Fruit fly (Drosophila melanogaster) whole organism, wandering third instar larva: Measurements from ENCODE around the gene CG31798.

Experiments
- Abd-B ChIP-seq: fragments of >200 bp; optimal IDR thresholded peaks from 2 replicates; lab custom pipeline; 2017; ENCODE audit warnings: missing biosample characterization, missing genetic modification characterization
- Dfd ChIP-seq: fragments of >200 bp; optimal IDR thresholded peaks from 2 replicates; lab custom pipeline; 2017; ENCODE audit warnings: missing biosample characterization, missing genetic modification characterization
- GATAd ChIP-seq: sonication (Bioruptor generic); optimal IDR thresholded peaks from 2 replicates; lab custom pipeline; 2016; ENCODE audit warnings: missing biosample characterization, missing genetic modification characterization
- HLH106 ChIP-seq: fragments of 200-800 bp; optimal IDR thresholded peaks from 3 replicates; lab custom pipeline; 2019; ENCODE audit warnings: missing biosample characterization, mild to moderate bottlenecking, missing genetic modification characterization, moderate library complexity
- Jra ChIP-seq: sonication (Bioruptor generic); optimal IDR thresholded peaks from 2 replicates; lab custom pipeline; 2016; ENCODE audit warnings: missing biosample characterization, missing genetic modification characterization
- N ChIP-seq: fragments of >200 bp; optimal IDR thresholded peaks from 2 replicates; lab custom pipeline; 2018; ENCODE audit warnings: missing biosample characterization, missing external identifiers, missing genetic modification characterization
- OdsH ChIP-seq: fragments of 200-800 bp; sonication (Bioruptor generic); optimal IDR thresholded peaks from 2 replicates; lab custom pipeline; 2016; ENCODE audit warnings: missing biosample characterization, mild to moderate bottlenecking, missing genetic modification characterization
- Rel ChIP-seq, 2 experiments: fragments of 200-800 bp; sonication (Bioruptor generic) in 1 of 2; optimal IDR thresholded peaks; 2 replicates in 1 of 2; 3 replicates in 1 of 2; lab custom pipeline; 2016 to 2019; ENCODE audit warnings: mild to moderate bottlenecking in 2 of 2, missing biosample characterization in 2 of 2, missing genetic modification characterization in 2 of 2, moderate library complexity in 1 of 2
- br ChIP-seq: fragments of 200-800 bp; sonication (Bioruptor generic); optimal IDR thresholded peaks from 2 replicates; lab custom pipeline; 2016; ENCODE audit warnings: missing biosample characterization, missing genetic modification characterization
- lola ChIP-seq: fragments of >200 bp; optimal IDR thresholded peaks from 2 replicates; lab custom pipeline; 2017; ENCODE audit warnings: missing biosample characterization, missing genetic modification characterization
- pan ChIP-seq: fragments of >200 bp; optimal IDR thresholded peaks from 2 replicates; lab custom pipeline; 2017
- psq ChIP-seq: fragments of 200-800 bp; sonication (Bioruptor generic); optimal IDR thresholded peaks from 3 replicates; lab custom pipeline; 2017; ENCODE audit warnings: missing biosample characterization, mild to moderate bottlenecking, missing genetic modification characterization, moderate library complexity
- sage ChIP-seq: fragments of 200-800 bp; sonication (Bioruptor generic); optimal IDR thresholded peaks from 2 replicates; lab custom pipeline; 2016; ENCODE audit warnings: missing biosample characterization, mild to moderate bottlenecking, missing genetic modification characterization
- tai ChIP-seq: sonication (Bioruptor generic); optimal IDR thresholded peaks from 2 replicates; lab custom pipeline; 2016; ENCODE audit warnings: missing biosample characterization, missing genetic modification characterization

DNA sequence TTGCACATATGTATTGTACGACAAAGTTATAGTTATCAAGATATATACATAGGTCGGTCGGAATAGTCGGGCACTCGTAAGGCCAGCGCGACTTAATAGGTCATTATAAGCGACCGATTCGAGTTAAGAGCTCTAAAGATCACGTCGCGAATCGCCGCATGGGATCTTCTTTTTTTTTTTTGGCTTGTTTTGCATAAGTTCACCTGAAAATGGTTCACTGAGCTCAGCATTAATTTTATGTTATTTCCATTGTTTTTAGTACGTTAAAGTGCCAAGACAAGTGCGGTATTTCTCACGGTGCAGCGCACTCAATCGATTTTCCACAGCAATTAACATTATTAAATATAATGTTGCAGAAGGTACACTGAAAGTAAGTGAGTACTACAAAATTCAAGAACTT lies 47.4 kb downstream of the CG31798 start:
- TF ChIP-seq br (GFP tag; lab: Kevin White, UChicago) (no peak), N (no peak), GATAd (GFP tag; lab: Kevin White, UChicago) (no peak), HLH106 (no peak), OdsH (GFP tag; lab: Kevin White, UChicago) (no peak), Dfd (GFP tag; lab: Kevin White, UChicago) (no peak), pan (lab: Kevin White, UChicago) (no peak), Rel (GFP tag; optimal IDR thresholded peaks at IDR 0.05; lab: Kevin White, UChicago) (no peak), Rel (tag; optimal IDR thresholded peaks at IDR 0.05; lab: Kevin White, UChicago) (no peak), sage (no peak), psq (GFP tag; lab: Kevin White, UChicago) (no peak), tai (GFP tag; lab: Kevin White, UChicago) (no peak), Jra (GFP tag; lab: Kevin White, UChicago) (no peak), Abd-B (no peak), lola (GFP tag; lab: Kevin White, UChicago) (no peak)
